Worm (Caenorhabditis elegans) whole organism, L1 larva: ENCODE data around the gene C25H3.7.

Experiments
- C34B4.2 ChIP-seq: sonication (generic microtip); optimal IDR thresholded peaks from 2 replicates; lab custom pipeline; 2017; ENCODE audit warnings: mild to moderate bottlenecking, missing genetic modification characterization, missing compliant biosample characterization
- Y116A8C.19 ChIP-seq: sonication (generic microtip); optimal IDR thresholded peaks from 2 replicates; lab custom pipeline; 2016; ENCODE audit warnings: missing compliant biosample characterization, missing genetic modification characterization, borderline replicate concordance
- aly-2 ChIP-seq: fragments of 150-350 bp; optimal IDR thresholded peaks from 2 replicates; lab custom pipeline; 2014; ENCODE audit warnings: missing biosample characterization, missing genetic modification characterization
- ceh-8 ChIP-seq: fragments of 200-800 bp; sonication (Bioruptor generic); optimal IDR thresholded peaks from 2 replicates; lab custom pipeline; 2018; ENCODE audit warnings: mild to moderate bottlenecking, missing genetic modification characterization, moderate library complexity, missing compliant biosample characterization
- ceh-82 ChIP-seq, 3 experiments: fragments of 150-350 bp in 1 of 3; sonication (generic microtip) in 2 of 3; optimal IDR thresholded peaks; 2 replicates each; lab custom pipeline; 2014 to 2017; ENCODE audit warnings: missing biosample characterization in 3 of 3, missing genetic modification characterization in 3 of 3
- ceh-88 ChIP-seq: fragments of 200-800 bp; sonication (Bioruptor generic); IDR thresholded peaks from 2 replicates; pipeline ENCODE4 v1.3.6; 2022; ENCODE audit warnings: missing genetic modification characterization, missing compliant biosample characterization
- dpl-1 ChIP-seq, 3 experiments: fragments of 150-350 bp in 2 of 3; sonication (generic microtip) in 1 of 3; optimal IDR thresholded peaks; 2 replicates each; lab custom pipeline; 2014 to 2017; ENCODE audit warnings: missing biosample characterization in 3 of 3, missing genetic modification characterization in 3 of 3, missing genetic modification reagents in 3 of 3
- dsc-1 ChIP-seq: sonication (generic microtip); optimal IDR thresholded peaks from 2 replicates; lab custom pipeline; 2016; ENCODE audit warnings: mild to moderate bottlenecking, missing genetic modification characterization, missing compliant biosample characterization
- efl-1 ChIP-seq, 4 experiments: fragments of 150-350 bp; optimal IDR thresholded peaks in 3 of 4; peaks in 1 of 4; 1 replicate in 1 of 4; 2 replicates in 3 of 4; lab custom pipeline; 2014; ENCODE audit warnings: missing biosample characterization in 2 of 4, missing genetic modification characterization in 2 of 4, missing genetic modification reagents in 2 of 4
- efl-3 ChIP-seq: fragments of 200-800 bp; sonication (Bioruptor generic); optimal IDR thresholded peaks from 2 replicates; lab custom pipeline; 2018; ENCODE audit warnings: mild to moderate bottlenecking, missing genetic modification characterization, missing compliant biosample characterization
- egl-27 ChIP-seq, 2 experiments: fragments of 150-350 bp in 1 of 2; sonication (generic microtip); optimal IDR thresholded peaks; 3 replicates each; lab custom pipeline; 2017 to 2018; ENCODE audit warnings: missing biosample characterization in 2 of 2, missing genetic modification characterization in 2 of 2, missing genetic modification reagents in 2 of 2
- elt-2 ChIP-seq: sonication (generic microtip); optimal IDR thresholded peaks from 2 replicates; lab custom pipeline; 2016; ENCODE audit warnings: missing genetic modification characterization, mild to moderate bottlenecking, inconsistent platforms, missing compliant biosample characterization, missing genetic modification reagents
- fkh-10 ChIP-seq: sonication (generic microtip); optimal IDR thresholded peaks from 2 replicates; lab custom pipeline; 2017; ENCODE audit warnings: missing biosample characterization, missing genetic modification reagents, missing genetic modification characterization
- fkh-4 ChIP-seq: sonication (generic microtip); optimal IDR thresholded peaks from 2 replicates; lab custom pipeline; 2016; ENCODE audit warnings: missing compliant biosample characterization, missing genetic modification characterization, borderline replicate concordance
- fkh-8 ChIP-seq: sonication (generic microtip); optimal IDR thresholded peaks from 2 replicates; lab custom pipeline; 2016; ENCODE audit warnings: mild to moderate bottlenecking, missing genetic modification characterization, missing compliant biosample characterization
- irx-1 ChIP-seq: sonication (generic microtip); optimal IDR thresholded peaks from 2 replicates; lab custom pipeline; 2016; ENCODE audit warnings: missing genetic modification characterization, missing compliant biosample characterization
- jun-1 ChIP-seq: fragments of 150-350 bp; optimal IDR thresholded peaks from 2 replicates; lab custom pipeline; 2014; ENCODE audit warnings: missing biosample characterization, missing genetic modification reagents, missing genetic modification characterization
- lin-35 ChIP-seq, 2 experiments: fragments of 150-350 bp; optimal IDR thresholded peaks; 2 replicates each; lab custom pipeline; 2014; ENCODE audit warnings: missing biosample characterization in 2 of 2, missing genetic modification characterization in 2 of 2, missing genetic modification reagents in 2 of 2
- lir-3 ChIP-seq: sonication (generic microtip); optimal IDR thresholded peaks from 2 replicates; lab custom pipeline; 2016; ENCODE audit warnings: mild to moderate bottlenecking, missing genetic modification characterization, moderate library complexity, missing compliant biosample characterization; ENCODE audit not compliant: poor library complexity
- mab-9 ChIP-seq: fragments of 200-800 bp; sonication (Bioruptor generic); IDR thresholded peaks from 2 replicates; pipeline ENCODE4 v1.3.6; 2022; ENCODE audit warnings: missing genetic modification reagents, missing genetic modification characterization, missing compliant biosample characterization
- mdl-1 ChIP-seq, 2 experiments: fragments of 150-350 bp; optimal IDR thresholded peaks; 2 replicates each; lab custom pipeline; 2014 to 2017; ENCODE audit warnings: missing biosample characterization in 2 of 2, missing genetic modification characterization in 2 of 2, inconsistent platforms in 1 of 2
- nhr-12 ChIP-seq: sonication (generic microtip); optimal IDR thresholded peaks from 2 replicates; lab custom pipeline; 2017; ENCODE audit warnings: missing biosample characterization, missing genetic modification characterization
- nhr-237 ChIP-seq: fragments of 150-350 bp; optimal IDR thresholded peaks from 2 replicates; lab custom pipeline; 2014; ENCODE audit warnings: missing biosample characterization, missing genetic modification characterization
- nhr-84 ChIP-seq: sonication (generic microtip); optimal IDR thresholded peaks from 2 replicates; lab custom pipeline; 2017; ENCODE audit warnings: missing biosample characterization, missing genetic modification characterization
- pag-3 ChIP-seq: sonication (generic microtip); optimal IDR thresholded peaks from 2 replicates; lab custom pipeline; 2017; ENCODE audit warnings: missing genetic modification characterization, mild to moderate bottlenecking, missing compliant biosample characterization, antibody characterized with exemption, borderline replicate concordance; ENCODE audit not compliant: insufficient read depth
- pax-3 ChIP-seq: fragments of 200-800 bp; sonication (Bioruptor generic); optimal IDR thresholded peaks from 2 replicates; lab custom pipeline; 2018; ENCODE audit warnings: mild to moderate bottlenecking, missing genetic modification characterization, moderate library complexity, missing compliant biosample characterization
- pqm-1 ChIP-seq: sonication (generic microtip); optimal IDR thresholded peaks from 3 replicates; lab custom pipeline; 2017; ENCODE audit warnings: missing biosample characterization, missing genetic modification characterization
- swsn-7 ChIP-seq: sonication (generic microtip); optimal IDR thresholded peaks from 2 replicates; lab custom pipeline; 2016; ENCODE audit warnings: missing genetic modification characterization, missing compliant biosample characterization
- tbx-2 ChIP-seq: sonication (generic microtip); optimal IDR thresholded peaks from 2 replicates; lab custom pipeline; 2016; ENCODE audit warnings: missing genetic modification characterization, missing compliant biosample characterization
- tlp-1 ChIP-seq: fragments of 150-350 bp; optimal IDR thresholded peaks from 2 replicates; lab custom pipeline; 2014; ENCODE audit warnings: missing biosample characterization, missing genetic modification characterization
- zag-1 ChIP-seq: fragments of 150-350 bp; optimal IDR thresholded peaks from 2 replicates; lab custom pipeline; 2014; ENCODE audit warnings: missing biosample characterization, missing genetic modification characterization

C25H3.7 gene

DNA sequence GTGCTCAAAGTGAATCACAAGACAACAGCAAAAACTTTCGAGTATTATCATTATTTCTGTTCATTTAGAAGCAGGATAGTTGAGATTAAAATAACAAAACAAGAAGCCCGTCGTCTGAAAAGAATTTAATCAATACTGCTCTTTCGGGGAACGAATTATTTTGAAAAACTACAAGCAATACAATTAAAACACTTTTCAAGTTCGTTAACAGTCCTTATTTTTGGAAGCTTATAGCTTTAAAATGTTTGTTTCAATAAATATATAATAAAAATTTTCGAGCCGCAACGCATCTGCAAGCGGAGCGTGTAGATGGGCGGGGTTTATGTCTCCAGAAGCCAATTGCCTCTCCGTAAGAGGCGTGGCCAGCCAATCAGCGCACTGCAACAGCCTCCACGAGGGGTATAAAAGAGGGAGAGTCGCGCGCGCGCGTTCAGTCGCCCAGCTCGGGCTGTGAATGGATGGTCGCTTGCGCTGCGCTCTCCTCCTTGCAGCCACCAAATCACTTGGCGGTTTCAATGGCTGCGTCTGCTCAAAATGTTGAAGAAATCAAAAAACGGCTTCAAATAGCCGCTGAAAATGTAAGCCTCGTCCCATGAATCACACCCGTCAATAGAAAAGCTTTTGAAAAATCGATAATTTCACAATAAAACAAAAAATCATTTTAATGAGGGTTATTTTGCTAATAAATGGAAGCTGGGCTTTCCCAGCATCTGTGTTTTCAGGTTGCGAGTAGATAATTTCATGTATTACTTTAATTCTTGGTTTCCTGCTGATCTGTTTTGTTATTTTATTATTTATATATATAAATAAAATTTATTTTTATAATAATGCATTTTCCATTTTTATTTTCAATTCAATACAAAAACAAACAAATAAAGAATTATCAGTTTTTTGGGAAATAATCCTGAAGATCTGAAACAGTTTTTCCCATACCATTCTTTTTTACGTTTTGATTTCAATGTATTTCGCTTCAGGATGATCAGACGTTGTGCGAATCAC lies 7.7 kb downstream of the C25H3.7 start, which contains the start of the genes ift-43 and mdt-26 (continued):
- peak; percentile 44 for TF ChIP-seq aly-2 (tag; lab: Kevin White, UChicago)
- peak; percentile 35 to 70 (median 60) for TF ChIP-seq dpl-1 (GFP tag; optimal IDR thresholded peaks at IDR 0.05; lab: Kevin White, UChicago)
- TF ChIP-seq pax-3, result peak; percentile 53
- peak; percentile 57 for TF ChIP-seq elt-2
- TF ChIP-seq dsc-1, result peak; percentile 93
- TF ChIP-seq nhr-237 (tag; lab: Kevin White, UChicago), result peak; percentile 74

DNA sequence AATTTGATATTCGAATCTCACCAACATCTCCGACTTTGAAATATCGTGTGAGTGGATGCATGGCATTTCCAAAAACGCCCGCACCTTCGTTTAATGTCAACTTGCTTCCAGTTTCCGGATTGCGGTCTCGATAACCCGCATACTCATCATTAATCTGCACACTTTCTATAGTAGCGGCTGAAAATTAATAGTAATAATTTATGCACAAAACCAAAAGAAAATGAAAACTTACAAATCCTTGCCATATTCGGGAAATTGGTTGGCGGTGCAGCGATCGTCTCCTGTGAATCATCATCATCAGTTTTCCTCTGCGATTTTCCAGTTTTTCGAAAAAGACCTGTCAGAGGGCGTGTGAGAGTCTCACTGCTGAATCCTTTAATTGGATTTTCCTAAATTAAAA lies 8.6 kb downstream of the C25H3.7 start:
- peak; percentile 27; the same call in 1 of the 2 replicates for TF ChIP-seq mab-9 (GFP tag; lab: Robert Waterston, UW)
- TF ChIP-seq pqm-1 (tag; lab: Kevin White, UChicago), result no peak
- TF ChIP-seq, all 84 proteins: peak for 1

DNA sequence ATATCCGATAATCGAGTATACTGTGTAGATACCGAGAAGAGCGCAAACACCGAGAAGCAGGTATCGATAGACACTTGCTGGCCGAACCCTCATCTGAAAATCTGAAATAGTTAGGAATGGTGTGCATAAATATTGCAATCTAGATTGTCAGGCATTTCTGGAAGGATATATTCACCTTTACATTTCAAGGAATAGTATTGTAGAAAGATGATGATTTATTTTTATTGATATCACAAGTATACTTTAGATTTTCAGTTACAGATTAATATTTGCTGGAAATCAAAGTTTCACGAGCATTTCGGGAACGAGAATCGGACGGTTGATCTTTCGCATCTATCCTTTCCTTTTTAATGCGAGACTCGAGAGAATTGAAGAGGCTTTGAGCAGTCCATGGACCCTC lies 9.1 kb downstream of the C25H3.7 start, which contains the start of gene fut-3:
TSS of gene fut-3 (minus strand) at position 101 of the 400 bp plus-strand sequence.
- TF ChIP-seq nhr-84 (tag; lab: Kevin White, UChicago) (no peak), efl-1 (optimal IDR thresholded peaks at IDR 0.05; lab: Kevin White, UChicago) (no peak), efl-1 (GFP tag; optimal IDR thresholded peaks at IDR 0.05 in 1 of 2; lab: Kevin White, UChicago) (peak in 1 of 2 experiments; percentile 39)

DNA sequence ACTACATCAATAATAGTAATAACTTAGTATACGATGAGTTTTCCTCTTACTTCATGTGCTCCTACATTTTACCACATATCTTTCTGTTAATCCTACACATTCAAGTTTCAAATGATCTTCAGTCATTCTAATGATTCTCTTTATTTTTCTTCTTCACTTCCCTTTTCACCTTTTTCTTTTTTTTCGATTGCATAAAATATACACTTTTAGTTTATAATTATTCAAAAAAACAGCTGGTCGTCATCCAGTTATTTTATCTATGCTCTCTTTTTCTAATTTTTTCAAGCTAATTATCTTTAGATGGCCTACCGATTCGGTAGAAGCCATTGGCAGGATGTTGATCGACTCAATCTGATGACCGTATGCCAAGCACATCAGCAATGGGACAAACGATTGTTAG lies 14.5 kb downstream of the C25H3.7 start, which contains the start of gene F59E12.1:
TSS of gene F59E12.1 (plus strand) at position 301 of the 400 bp plus-strand sequence.
- TF ChIP-seq ceh-82 (tag; optimal IDR thresholded peaks at IDR 0.05; lab: Kevin White, UChicago), result no peak
- no peak for TF ChIP-seq Y116A8C.19 (tag; lab: Kevin White, UChicago)
- TF ChIP-seq efl-3 (GFP tag; lab: Kevin White, UChicago), result no peak
- TF ChIP-seq fkh-8, result no peak
- no peak for TF ChIP-seq ceh-8 (GFP tag; lab: Kevin White, UChicago)
- no peak for TF ChIP-seq lir-3 (tag; lab: Kevin White, UChicago)
- TF ChIP-seq swsn-7 (tag; lab: Kevin White, UChicago), result no peak
- TF ChIP-seq jun-1 (tag; lab: Kevin White, UChicago), result no peak
- no peak for TF ChIP-seq tlp-1 (tag; lab: Kevin White, UChicago)
- TF ChIP-seq zag-1 (tag; lab: Kevin White, UChicago), result no peak
- TF ChIP-seq mdl-1 (tag; optimal IDR thresholded peaks at IDR 0.05; lab: Kevin White, UChicago), result no peak

DNA sequence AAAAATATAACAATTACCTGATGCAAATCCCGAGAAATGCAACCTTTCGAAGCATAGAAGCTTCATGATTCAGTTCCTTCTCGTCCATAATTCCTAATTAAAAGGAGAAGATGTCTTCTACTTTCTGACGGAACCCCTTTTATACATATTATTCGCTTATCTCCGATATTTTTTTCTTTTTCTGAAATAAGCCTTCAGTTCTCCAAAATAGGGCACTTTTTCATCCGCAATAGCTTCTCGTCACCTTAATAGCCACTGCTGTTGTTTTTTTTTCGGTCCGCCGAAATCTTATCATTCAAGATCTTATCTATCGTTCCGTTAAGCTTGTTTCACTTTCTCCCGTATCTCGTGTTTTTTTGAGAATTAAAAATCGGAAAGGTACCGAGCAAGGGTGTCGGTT lies 16.4 kb downstream of the C25H3.7 start, which contains the start of gene bli-2:
TSS of gene bli-2 (minus strand) at position 101 of the 400 bp plus-strand sequence.
- TF ChIP-seq lin-35 (GFP tag; optimal IDR thresholded peaks at IDR 0.05; lab: Kevin White, UChicago), result no peak
- no peak for TF ChIP-seq pag-3 (tag; lab: Kevin White, UChicago)
- no peak for TF ChIP-seq nhr-12
- TF ChIP-seq swsn-7 (tag; lab: Kevin White, UChicago), result no peak
- TF ChIP-seq fkh-4 (tag; lab: Kevin White, UChicago), result no peak
- no peak for TF ChIP-seq ceh-8 (GFP tag; lab: Kevin White, UChicago)
- no peak for TF ChIP-seq tbx-2
- no peak for TF ChIP-seq irx-1 (tag; lab: Kevin White, UChicago)
- no peak for TF ChIP-seq elt-2
- no peak for TF ChIP-seq ceh-88 (GFP tag; lab: Robert Waterston, UW)
- TF ChIP-seq C34B4.2 (tag; lab: Kevin White, UChicago), result no peak
- no peak for TF ChIP-seq fkh-10 (GFP tag; lab: Kevin White, UChicago)
- TF ChIP-seq egl-27 (tag; optimal IDR thresholded peaks at IDR 0.05; lab: Kevin White, UChicago), result no peak
- no peak for TF ChIP-seq tlp-1 (tag; lab: Kevin White, UChicago)
